Fruit fly (Drosophila melanogaster) whole organism, pupa: ENCODE measurements around the gene Ir62a.

Source experiments
- CG10348 ChIP-seq: fragments of 200-800 bp; sonication (Bioruptor generic); IDR thresholded peaks from 2 replicates; pipeline ENCODE4 v1.3.6; 2022; ENCODE audit warnings: missing biosample characterization, missing genetic modification characterization
- CG12605 ChIP-seq: fragments of 200-800 bp; sonication (Bioruptor generic); IDR thresholded peaks from 2 replicates; pipeline ENCODE4 v1.3.6; 2022; ENCODE audit warnings: missing biosample characterization, missing genetic modification characterization
- CG13204 ChIP-seq: fragments of 200-800 bp; sonication (Bioruptor generic); optimal IDR thresholded peaks from 2 replicates; lab custom pipeline; 2018; ENCODE audit warnings: missing biosample characterization, mild to moderate bottlenecking, missing genetic modification characterization, moderate library complexity
- CG14655 ChIP-seq: fragments of 200-800 bp; sonication (Bioruptor generic); optimal IDR thresholded peaks from 3 replicates; lab custom pipeline; 2017; ENCODE audit warnings: mild to moderate bottlenecking, missing biosample characterization, missing genetic modification reagents, missing genetic modification characterization
- CG15710 ChIP-seq: fragments of 200-800 bp; sonication (Bioruptor generic); optimal IDR thresholded peaks from 2 replicates; lab custom pipeline; 2018; ENCODE audit warnings: missing biosample characterization, mild to moderate bottlenecking, missing genetic modification characterization, moderate library complexity
- CG17806 ChIP-seq: fragments of 200-800 bp; sonication (Bioruptor generic); optimal IDR thresholded peaks from 2 replicates; lab custom pipeline; 2018; ENCODE audit warnings: missing biosample characterization, mild to moderate bottlenecking, missing genetic modification characterization, moderate library complexity
- CG32121 ChIP-seq: fragments of 200-800 bp; sonication (Bioruptor generic); IDR thresholded peaks from 2 replicates; pipeline ENCODE4 v1.3.6; 2022; ENCODE audit warnings: missing biosample characterization, missing genetic modification characterization
- CG34367 ChIP-seq: fragments of 200-800 bp; sonication (Bioruptor generic); optimal IDR thresholded peaks from 2 replicates; lab custom pipeline; 2018; ENCODE audit warnings: missing biosample characterization, mild to moderate bottlenecking, missing genetic modification characterization
- CG4496 ChIP-seq: fragments of 200-800 bp; sonication (Bioruptor generic); IDR thresholded peaks from 3 replicates; pipeline ENCODE4 v1.3.6; 2022; ENCODE audit warnings: missing biosample characterization, missing genetic modification characterization
- CG8159 ChIP-seq: fragments of 200-800 bp; sonication (Bioruptor generic); optimal IDR thresholded peaks from 3 replicates; lab custom pipeline; 2018; ENCODE audit warnings: missing biosample characterization, mild to moderate bottlenecking, missing genetic modification characterization, moderate library complexity
- CG8301 ChIP-seq: fragments of 200-800 bp; sonication (Bioruptor generic); optimal IDR thresholded peaks from 2 replicates; lab custom pipeline; 2018; ENCODE audit warnings: missing biosample characterization, mild to moderate bottlenecking, missing genetic modification characterization
- CG9948 ChIP-seq: fragments of 200-800 bp; sonication (Bioruptor generic); optimal IDR thresholded peaks from 2 replicates; lab custom pipeline; 2018; ENCODE audit warnings: missing biosample characterization, mild to moderate bottlenecking, missing genetic modification characterization, moderate library complexity
- D1 ChIP-seq: fragments of 200-800 bp; sonication (Bioruptor generic); optimal IDR thresholded peaks from 2 replicates; lab custom pipeline; 2018; ENCODE audit warnings: missing biosample characterization, mild to moderate bottlenecking, missing genetic modification characterization, moderate library complexity
- EcR ChIP-seq: fragments of 200-800 bp; sonication (Bioruptor generic); optimal IDR thresholded peaks from 3 replicates; lab custom pipeline; 2019; ENCODE audit warnings: missing biosample characterization, missing genetic modification characterization, mild to moderate bottlenecking, moderate library complexity, missing genetic modification reagents
- Ets98B ChIP-seq: fragments of 200-800 bp; sonication (Bioruptor generic); IDR thresholded peaks from 2 replicates; pipeline ENCODE4 v1.3.6; 2022; ENCODE audit warnings: missing biosample characterization, missing genetic modification characterization
- Pif1A ChIP-seq: fragments of 200-800 bp; sonication (Bioruptor generic); optimal IDR thresholded peaks from 3 replicates; lab custom pipeline; 2016; ENCODE audit warnings: missing biosample characterization, missing genetic modification characterization
- Pif1B ChIP-seq: fragments of 200-800 bp; sonication (Bioruptor generic); optimal IDR thresholded peaks from 3 replicates; lab custom pipeline; 2016; ENCODE audit warnings: missing biosample characterization, missing genetic modification characterization
- Snoo ChIP-seq: fragments of 200-800 bp; sonication (Bioruptor generic); optimal IDR thresholded peaks from 3 replicates; lab custom pipeline; 2017; ENCODE audit warnings: missing biosample characterization, mild to moderate bottlenecking, missing genetic modification characterization, inconsistent platforms
- fd96Ca ChIP-seq: fragments of 200-800 bp; sonication (Bioruptor generic); IDR thresholded peaks from 3 replicates; pipeline ENCODE4 v1.3.6; 2022; ENCODE audit warnings: missing biosample characterization, missing genetic modification characterization
- gl ChIP-seq: fragments of 200-800 bp; sonication (Bioruptor generic); optimal IDR thresholded peaks from 2 replicates; lab custom pipeline; 2018; ENCODE audit warnings: missing biosample characterization, mild to moderate bottlenecking, missing genetic modification characterization
- rn ChIP-seq: fragments of 200-800 bp; sonication (Bioruptor generic); IDR thresholded peaks from 2 replicates; pipeline ENCODE4 v1.3.6; 2022; ENCODE audit warnings: missing biosample characterization, missing genetic modification characterization

Ir62a gene

DNA sequence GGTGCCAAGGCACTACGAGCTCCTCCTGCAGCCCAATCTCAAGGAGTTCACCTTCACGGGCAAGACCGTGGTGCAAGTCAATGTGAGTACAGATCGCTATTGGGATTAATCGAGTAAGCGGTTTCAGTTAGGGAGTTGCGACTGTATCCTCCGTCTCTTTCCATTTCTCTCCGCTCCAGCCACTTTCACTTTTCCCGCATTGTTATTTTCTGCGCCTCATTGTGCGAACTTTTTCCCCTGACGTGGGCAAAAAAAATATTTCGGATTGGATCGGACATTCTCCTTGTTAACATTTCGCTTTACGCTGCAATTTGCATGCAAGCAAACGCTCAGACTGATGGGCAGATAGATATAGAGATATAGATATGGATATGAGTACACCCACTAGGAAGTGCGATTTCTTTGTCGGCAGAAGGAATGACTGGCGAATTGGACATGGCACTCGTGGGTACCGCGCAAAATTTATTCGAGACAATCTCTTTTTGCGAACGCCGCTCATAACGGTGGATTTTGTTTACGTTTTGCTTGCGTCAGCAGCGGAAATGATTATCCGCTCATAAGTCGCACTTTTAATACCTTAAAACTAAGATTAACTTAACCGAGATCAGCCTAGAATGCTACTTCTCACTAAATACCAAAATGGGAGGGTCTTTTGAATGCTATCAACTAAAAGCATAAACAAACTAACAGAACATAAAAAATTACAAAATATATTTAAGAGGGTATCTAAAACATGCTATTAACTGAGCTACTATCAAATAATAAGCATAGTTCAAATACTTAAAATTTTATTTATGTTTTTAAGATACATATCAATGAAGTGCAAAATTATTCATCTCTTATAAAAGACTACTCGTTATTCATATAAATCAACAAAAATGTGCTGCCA, 12.1 kb downstream of the Ir62a start:
- TF ChIP-seq Snoo (tag; lab: Kevin White, UChicago) (no peak), CG13204 (GFP tag; lab: Kevin White, UChicago) (no peak), CG4496 (GFP tag; lab: Robert Waterston, UW) (0 out of 3 replicates have a peak, but pooled peaks have one; percentile 10)

dm6 chr3L:1517274-1518047, 13.6 kb downstream of the Ir62a start:
- TF ChIP-seq CG8159 (tag; lab: Kevin White, UChicago) (peak; percentile 41), Ets98B (GFP tag; lab: Robert Waterston, UW) (peak; percentile 72), Pif1B (GFP tag; lab: Kevin White, UChicago) (peak; percentile 75), CG17806 (tag; lab: Kevin White, UChicago) (peak; percentile 53), CG9948 (peak; percentile 16), CG14655 (GFP tag; lab: Kevin White, UChicago) (peak; percentile 39), CG32121 (GFP tag; lab: Robert Waterston, UW) (peak; percentile 72), CG12605 (GFP tag; lab: Robert Waterston, UW) (peak; percentile 47), CG13204 (GFP tag; lab: Kevin White, UChicago) (no peak), CG15710 (tag; lab: Kevin White, UChicago) (peak; percentile 38), CG4496 (GFP tag; lab: Robert Waterston, UW) (peak; percentile 88), CG8301 (tag; lab: Kevin White, UChicago) (peak; percentile 40), fd96Ca (GFP tag; lab: Robert Waterston, UW) (peak; percentile 79), Snoo (tag; lab: Kevin White, UChicago) (peak; percentile 52), CG10348 (no peak), D1 (tag; lab: Kevin White, UChicago) (no peak), gl (tag; lab: Kevin White, UChicago) (no peak), EcR (GFP tag; lab: Kevin White, UChicago) (no peak), CG34367 (tag; lab: Kevin White, UChicago) (peak; percentile 12), rn (peak; percentile 57), Pif1A (no peak)

DNA sequence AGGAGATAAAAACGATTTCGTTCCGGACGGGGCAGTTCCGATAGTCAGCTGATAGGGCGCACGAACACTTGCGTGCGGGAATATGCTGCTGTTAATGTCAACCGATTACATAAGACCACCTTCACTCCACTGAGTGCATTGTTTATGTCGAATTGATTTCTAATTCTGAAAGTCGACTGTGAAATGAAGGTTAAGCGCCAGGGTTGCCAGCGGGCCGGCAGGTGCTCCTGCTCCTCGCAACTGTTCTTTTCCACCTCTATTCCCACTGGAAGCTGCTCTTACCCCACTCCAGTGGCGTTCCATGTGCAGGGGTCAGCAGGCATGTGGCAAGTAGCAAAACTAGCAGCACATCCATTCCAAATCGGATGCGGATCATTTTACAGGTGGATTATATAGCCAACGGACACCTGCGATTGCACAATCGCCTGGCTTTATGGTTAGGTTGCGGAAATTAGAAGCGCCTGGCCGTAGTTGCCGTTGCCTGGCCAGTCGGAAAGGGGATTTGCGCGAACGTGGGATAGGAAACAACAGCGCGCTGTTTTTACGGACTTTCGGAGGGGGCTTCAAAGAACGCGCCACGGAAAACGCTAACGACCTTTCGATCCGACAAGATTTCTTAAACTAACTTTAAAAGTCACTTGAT, 14.3 kb downstream of the Ir62a start, which contains the start of gene cue:
Gene cue (minus strand): TSS at position 641 of the 643 bp plus-strand sequence.
- no peak for TF ChIP-seq CG14655 (GFP tag; lab: Kevin White, UChicago)
- no peak for TF ChIP-seq CG34367 (tag; lab: Kevin White, UChicago)
- no peak for TF ChIP-seq CG17806 (tag; lab: Kevin White, UChicago)
- no peak for TF ChIP-seq CG9948
- TF ChIP-seq Pif1A, result no peak
- TF ChIP-seq CG8301 (tag; lab: Kevin White, UChicago), result no peak
- TF ChIP-seq CG12605 (GFP tag; lab: Robert Waterston, UW), result no peak
- TF ChIP-seq EcR (GFP tag; lab: Kevin White, UChicago), result no peak
- TF ChIP-seq rn, result no peak
- no peak for TF ChIP-seq CG8159 (tag; lab: Kevin White, UChicago)
- no peak for TF ChIP-seq CG10348
- TF ChIP-seq CG15710 (tag; lab: Kevin White, UChicago), result no peak

- TF ChIP-seq CG8159 (tag; lab: Kevin White, UChicago), result peak; percentile 53
- peak; percentile 77 for TF ChIP-seq CG14655 (GFP tag; lab: Kevin White, UChicago)
- TF ChIP-seq Ets98B (GFP tag; lab: Robert Waterston, UW), result peak; percentile 62
- TF ChIP-seq CG13204 (GFP tag; lab: Kevin White, UChicago), result no peak
- TF ChIP-seq gl (tag; lab: Kevin White, UChicago), result no peak
- peak; percentile 55 for TF ChIP-seq CG17806 (tag; lab: Kevin White, UChicago)
- TF ChIP-seq fd96Ca (GFP tag; lab: Robert Waterston, UW), result peak; percentile 84
- peak; percentile 42 for TF ChIP-seq Pif1B (GFP tag; lab: Kevin White, UChicago)
- peak; percentile 1 for TF ChIP-seq CG34367 (tag; lab: Kevin White, UChicago)
- 0 out of 2 replicates have a peak, but pooled peaks have one; percentile 23 for TF ChIP-seq rn
- TF ChIP-seq Pif1A, result peak; percentile 65
- peak; percentile 77 for TF ChIP-seq CG8301 (tag; lab: Kevin White, UChicago)
- TF ChIP-seq CG32121 (GFP tag; lab: Robert Waterston, UW), result peak; percentile 63
- no peak for TF ChIP-seq D1 (tag; lab: Kevin White, UChicago)
- no peak for TF ChIP-seq EcR (GFP tag; lab: Kevin White, UChicago)
- peak; percentile 68 for TF ChIP-seq CG4496 (GFP tag; lab: Robert Waterston, UW)
- peak; percentile 21 for TF ChIP-seq Snoo (tag; lab: Kevin White, UChicago)
- peak; percentile 51 for TF ChIP-seq CG9948
- TF ChIP-seq CG10348, result no peak
- peak; percentile 50 for TF ChIP-seq CG12605 (GFP tag; lab: Robert Waterston, UW)
- peak; percentile 55 for TF ChIP-seq CG15710 (tag; lab: Kevin White, UChicago)
These were observed 15.1 kb downstream of the Ir62a start for dm6 chr3L:1515820-1516540.
